Worm (Caenorhabditis elegans) whole organism, L4 larva: ENCODE results near the gene F42A10.5.

Source experiments
- F10B5.3 ChIP-seq: sonication (generic microtip); optimal IDR thresholded peaks from 2 replicates; lab custom pipeline; 2016; ENCODE audit warnings: mild to moderate bottlenecking, missing genetic modification characterization, missing compliant biosample characterization
- F26F4.8 ChIP-seq: fragments of 200-800 bp; sonication (Bioruptor generic); conservative IDR thresholded peaks from 2 replicates; pipeline ENCODE4 v1.3.6; 2022; ENCODE audit warnings: missing genetic modification characterization, missing compliant biosample characterization
- F44E2.7 ChIP-seq: fragments of 200-800 bp; sonication (Bioruptor generic); IDR thresholded peaks from 2 replicates; pipeline ENCODE4 v2.1.2; 2022; ENCODE audit warnings: missing genetic modification characterization, missing compliant biosample characterization
- F49E8.2 ChIP-seq: sonication (generic microtip); optimal IDR thresholded peaks from 2 replicates; lab custom pipeline; 2016; ENCODE audit warnings: missing compliant biosample characterization, mild to moderate bottlenecking, missing genetic modification characterization, borderline replicate concordance
- T26A8.4 ChIP-seq: fragments of 200-800 bp; sonication (Bioruptor generic); IDR thresholded peaks from 2 replicates; pipeline ENCODE4 v1.3.6; 2022; ENCODE audit warnings: missing genetic modification characterization, missing compliant biosample characterization
- Y105C5A.15 ChIP-seq: fragments of 200-800 bp; sonication (Bioruptor generic); IDR thresholded peaks from 2 replicates; pipeline ENCODE4 v1.3.6; 2022; ENCODE audit warnings: missing genetic modification characterization, missing compliant biosample characterization
- Y48G9A.11 ChIP-seq: fragments of 200-800 bp; sonication (Bioruptor generic); IDR thresholded peaks from 2 replicates; pipeline ENCODE4 v1.3.6; 2022; ENCODE audit warnings: missing genetic modification reagents, missing genetic modification characterization, missing compliant biosample characterization
- Y75B8A.6 ChIP-seq: fragments of 200-800 bp; sonication (Bioruptor generic); IDR thresholded peaks from 2 replicates; pipeline ENCODE4 v1.3.6; 2022; ENCODE audit warnings: missing genetic modification reagents, missing genetic modification characterization, missing compliant biosample characterization
- ama-1 ChIP-seq: fragments of 150-350 bp; optimal IDR thresholded peaks from 2 replicates; lab custom pipeline; 2014; ENCODE audit warnings: inconsistent platforms, mixed read lengths
- arid-1 ChIP-seq: fragments of 200-800 bp; sonication (Bioruptor generic); conservative IDR thresholded peaks from 2 replicates; pipeline ENCODE4 v1.3.6; 2022; ENCODE audit warnings: missing genetic modification reagents, missing genetic modification characterization, missing compliant biosample characterization
- ceh-20 ChIP-seq: fragments of 200-800 bp; sonication (Bioruptor generic); IDR thresholded peaks from 2 replicates; pipeline ENCODE4 v1.3.6; 2022; ENCODE audit warnings: missing genetic modification reagents, missing genetic modification characterization, missing compliant biosample characterization
- ceh-44 ChIP-seq: fragments of 200-800 bp; sonication (Bioruptor generic); IDR thresholded peaks from 2 replicates; pipeline ENCODE4 v1.3.6; 2022; ENCODE audit warnings: missing genetic modification reagents, missing genetic modification characterization, missing compliant biosample characterization
- ceh-62 ChIP-seq: sonication (generic microtip); optimal IDR thresholded peaks from 2 replicates; lab custom pipeline; 2017; ENCODE audit warnings: missing biosample characterization, missing genetic modification characterization
- ceh-82 ChIP-seq: sonication (generic microtip); optimal IDR thresholded peaks from 2 replicates; lab custom pipeline; 2017; ENCODE audit warnings: missing biosample characterization, missing genetic modification characterization
- ces-1 ChIP-seq: fragments of 150-350 bp; sonication (generic microtip); optimal IDR thresholded peaks from 4 replicates; lab custom pipeline; 2014; ENCODE audit warnings: missing biosample characterization, missing genetic modification reagents, missing genetic modification characterization
- ctbp-1 ChIP-seq: fragments of 200-800 bp; sonication (Bioruptor generic); IDR thresholded peaks from 2 replicates; pipeline ENCODE4 v1.3.6; 2022; ENCODE audit warnings: missing genetic modification reagents, missing genetic modification characterization, missing compliant biosample characterization
- daf-12 ChIP-seq: fragments of 150-350 bp; optimal IDR thresholded peaks from 2 replicates; lab custom pipeline; 2014; ENCODE audit warnings: missing biosample characterization, missing genetic modification reagents, missing genetic modification characterization
- daf-16 ChIP-seq, 3 experiments: sonication (generic microtip); optimal IDR thresholded peaks; 2 replicates each; lab custom pipeline; 2016 to 2017; ENCODE audit warnings: missing genetic modification characterization in 3 of 3, missing genetic modification reagents in 3 of 3, mild to moderate bottlenecking in 2 of 3, missing compliant biosample characterization in 2 of 3, missing biosample characterization in 1 of 3, moderate library complexity in 1 of 3
- daf-8 ChIP-seq: fragments of 200-800 bp; sonication (Bioruptor generic); IDR thresholded peaks from 2 replicates; pipeline ENCODE4 v1.3.6; 2022; ENCODE audit warnings: missing genetic modification characterization, missing compliant biosample characterization
- dmd-6 ChIP-seq: fragments of 200-800 bp; sonication (Bioruptor generic); IDR thresholded peaks from 2 replicates; pipeline ENCODE4 v1.3.6; 2022; ENCODE audit warnings: missing genetic modification reagents, missing genetic modification characterization, missing compliant biosample characterization
- fos-1 ChIP-seq: fragments of 150-350 bp; optimal IDR thresholded peaks from 2 replicates; lab custom pipeline; 2014; ENCODE audit warnings: missing biosample characterization, missing genetic modification characterization
- hmg-1.1 ChIP-seq: fragments of 200-800 bp; sonication (Bioruptor generic); IDR thresholded peaks from 2 replicates; pipeline ENCODE4 v1.3.6; 2022; ENCODE audit warnings: missing genetic modification reagents, missing genetic modification characterization, missing compliant biosample characterization
- lim-7 ChIP-seq: fragments of 200-800 bp; sonication (Bioruptor generic); IDR thresholded peaks from 2 replicates; pipeline ENCODE4 v1.3.6; 2022; ENCODE audit warnings: missing genetic modification characterization, missing compliant biosample characterization
- lin-38 ChIP-seq: fragments of 200-800 bp; sonication (Bioruptor generic); IDR thresholded peaks from 2 replicates; pipeline ENCODE4 v1.3.6; 2022; ENCODE audit warnings: missing genetic modification reagents, missing genetic modification characterization, missing compliant biosample characterization
- lin-39 ChIP-seq: fragments of 150-350 bp; optimal IDR thresholded peaks from 2 replicates; lab custom pipeline; 2014; ENCODE audit warnings: missing biosample characterization, missing genetic modification reagents, missing genetic modification characterization
- madf-5 ChIP-seq, 2 experiments: fragments of 200-800 bp; sonication (Bioruptor generic); IDR thresholded peaks; 2 replicates each; pipeline ENCODE4 v1.3.6; 2022; ENCODE audit warnings: missing compliant biosample characterization in 2 of 2, missing genetic modification characterization in 2 of 2
- madf-9 ChIP-seq: fragments of 200-800 bp; sonication (Bioruptor generic); conservative IDR thresholded peaks from 2 replicates; pipeline ENCODE4 v1.3.6; 2022; ENCODE audit warnings: missing genetic modification reagents, missing genetic modification characterization, missing compliant biosample characterization
- mdl-1 ChIP-seq, 2 experiments: fragments of 150-350 bp in 1 of 2; sonication (generic microtip) in 1 of 2; optimal IDR thresholded peaks; 2 replicates each; lab custom pipeline; 2014 to 2017; ENCODE audit warnings: missing biosample characterization in 2 of 2, missing genetic modification characterization in 2 of 2
- mxl-2 ChIP-seq: fragments of 200-800 bp; sonication (Bioruptor generic); conservative IDR thresholded peaks from 2 replicates; pipeline ENCODE4 v1.3.6; 2022; ENCODE audit warnings: missing genetic modification reagents, missing genetic modification characterization, missing compliant biosample characterization
- nhr-102 ChIP-seq: sonication (generic microtip); optimal IDR thresholded peaks from 2 replicates; lab custom pipeline; 2016; ENCODE audit warnings: mild to moderate bottlenecking, missing genetic modification characterization, moderate library complexity, missing compliant biosample characterization
- nhr-11 ChIP-seq: fragments of 150-350 bp; optimal IDR thresholded peaks from 2 replicates; lab custom pipeline; 2014; ENCODE audit warnings: missing biosample characterization, missing genetic modification characterization
- nhr-237 ChIP-seq: sonication (generic microtip); optimal IDR thresholded peaks from 2 replicates; lab custom pipeline; 2017; ENCODE audit warnings: missing biosample characterization, missing genetic modification characterization
- nhr-25 ChIP-seq: sonication (generic microtip); optimal IDR thresholded peaks from 2 replicates; lab custom pipeline; 2017; ENCODE audit warnings: missing genetic modification characterization, mild to moderate bottlenecking, missing compliant biosample characterization, antibody characterized with exemption, moderate library complexity, borderline replicate concordance; ENCODE audit not compliant: insufficient read depth
- nhr-28 ChIP-seq: fragments of 150-350 bp; optimal IDR thresholded peaks from 2 replicates; lab custom pipeline; 2014; ENCODE audit warnings: missing biosample characterization, missing genetic modification characterization
- nhr-42 ChIP-seq: fragments of 200-800 bp; sonication (Bioruptor generic); IDR thresholded peaks from 2 replicates; pipeline ENCODE4 v1.3.6; 2022; ENCODE audit warnings: missing genetic modification characterization, missing compliant biosample characterization
- nhr-77 ChIP-seq: fragments of 150-350 bp; optimal IDR thresholded peaks from 2 replicates; lab custom pipeline; 2014; ENCODE audit warnings: missing biosample characterization, missing genetic modification characterization
- php-3 ChIP-seq: fragments of 200-800 bp; sonication (Bioruptor generic); IDR thresholded peaks from 2 replicates; pipeline ENCODE4 v1.3.6; 2022; ENCODE audit warnings: missing genetic modification reagents, missing genetic modification characterization, missing compliant biosample characterization
- rbr-2 ChIP-seq: sonication (generic microtip); optimal IDR thresholded peaks from 2 replicates; lab custom pipeline; 2016; ENCODE audit warnings: missing genotype, missing genetic modification characterization, missing compliant biosample characterization
- spr-1 ChIP-seq: sonication (generic microtip); optimal IDR thresholded peaks from 2 replicates; lab custom pipeline; 2016; ENCODE audit warnings: mild to moderate bottlenecking, missing genetic modification characterization, missing compliant biosample characterization
- tag-97 ChIP-seq: fragments of 200-800 bp; sonication (Bioruptor generic); IDR thresholded peaks from 2 replicates; pipeline ENCODE4 v1.3.6; 2022; ENCODE audit warnings: missing genetic modification characterization, missing compliant biosample characterization
- unc-130 ChIP-seq: sonication (generic microtip); optimal IDR thresholded peaks from 2 replicates; lab custom pipeline; 2016; ENCODE audit warnings: missing genetic modification reagents, missing genetic modification characterization, missing compliant biosample characterization
- unc-62 ChIP-seq, 3 experiments: fragments of 150-350 bp in 1 of 3; sonication (generic microtip); optimal IDR thresholded peaks in 2 of 3; peaks in 1 of 3; 1 replicate in 1 of 3; 2 replicates in 2 of 3; lab custom pipeline; 2014 to 2017; ENCODE audit warnings: missing biosample characterization in 3 of 3, missing genetic modification characterization in 3 of 3, missing genetic modification reagents in 3 of 3, missing genotype in 1 of 3
- zag-1 ChIP-seq: fragments of 150-350 bp; optimal IDR thresholded peaks from 2 replicates; lab custom pipeline; 2014; ENCODE audit warnings: missing biosample characterization, missing genetic modification characterization
- zfp-2 ChIP-seq: sonication (generic microtip); optimal IDR thresholded peaks from 2 replicates; lab custom pipeline; 2016; ENCODE audit warnings: mild to moderate bottlenecking, missing genetic modification characterization, missing compliant biosample characterization
- zfp-3 ChIP-seq: fragments of 200-800 bp; sonication (Bioruptor generic); conservative IDR thresholded peaks from 2 replicates; pipeline ENCODE4 v1.3.6; 2022; ENCODE audit warnings: missing genetic modification reagents, missing genetic modification characterization, missing compliant biosample characterization
- zip-11 ChIP-seq: fragments of 200-800 bp; sonication (Bioruptor generic); IDR thresholded peaks from 2 replicates; pipeline ENCODE4 v1.3.6; 2022; ENCODE audit warnings: missing genetic modification characterization, missing compliant biosample characterization
- ztf-11 ChIP-seq: fragments of 150-350 bp; optimal IDR thresholded peaks from 2 replicates; lab custom pipeline; 2014; ENCODE audit warnings: missing biosample characterization, missing genetic modification characterization

Gene F42A10.5

DNA sequence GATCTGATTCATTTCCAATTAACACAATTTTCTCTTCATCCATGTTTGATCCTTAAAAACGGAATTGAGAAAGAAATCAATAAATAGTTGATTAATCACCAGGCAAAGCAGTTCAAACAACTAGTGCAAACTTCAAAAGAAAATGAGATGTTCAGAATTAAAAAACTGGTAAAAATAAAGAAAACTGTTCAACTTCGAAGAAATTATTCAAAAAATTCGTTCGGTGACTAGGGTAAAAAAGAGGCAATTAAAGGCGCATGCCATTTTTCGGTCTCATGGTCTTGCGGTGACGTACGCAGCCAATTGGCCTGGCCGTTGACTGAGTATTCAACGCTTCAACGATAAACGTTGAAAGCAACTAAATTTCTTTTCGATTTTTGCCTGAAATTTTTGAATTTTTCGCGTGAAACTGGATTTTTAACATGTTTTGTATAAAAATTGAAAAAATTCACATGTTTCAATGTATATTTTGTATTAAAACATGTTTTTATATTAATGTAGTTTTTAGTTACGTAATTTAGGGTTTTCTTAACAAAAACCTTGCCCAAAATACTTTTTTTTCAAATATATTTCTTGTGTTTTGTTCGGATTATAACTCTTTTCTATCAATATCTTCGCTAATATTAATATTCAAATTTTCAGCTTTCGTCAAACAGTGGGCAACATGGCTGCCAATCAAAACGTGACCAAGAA is 33.0 kb upstream of the F42A10.5 start, which contains the start of the genes sna-3 and rps-3 (continued):
- TF ChIP-seq nhr-25 (peak; percentile 22), php-3 (GFP tag; lab: Robert Waterston, UW) (no peak), daf-12 (no peak), mdl-1 (tag; optimal IDR thresholded peaks at IDR 0.05; lab: Kevin White, UChicago) (peak in 1 of 2 experiments; percentile 68), ceh-20 (GFP tag; lab: Robert Waterston, UW) (no peak), rbr-2 (tag; lab: Kevin White, UChicago) (peak; percentile 70), hmg-1.1 (GFP tag; lab: Robert Waterston, UW) (peak; percentile 74), zag-1 (no peak), F10B5.3 (no peak), zip-11 (GFP tag; lab: Robert Waterston, UW) (no peak), Y75B8A.6 (GFP tag; lab: Robert Waterston, UW) (no peak), Y105C5A.15 (GFP tag; lab: Robert Waterston, UW) (no peak), unc-130 (peak; percentile 69), lin-39 (tag; lab: Kevin White, UChicago) (no peak), ceh-82 (tag; lab: Kevin White, UChicago) (no peak), mxl-2 (GFP tag; lab: Robert Waterston, UW) (no peak), ceh-44 (GFP tag; lab: Robert Waterston, UW) (peak; percentile 24; the same call in 1 of the 2 replicates), daf-8 (no peak), F26F4.8 (GFP tag; lab: Robert Waterston, UW) (no peak), F49E8.2 (tag; lab: Kevin White, UChicago) (no peak), ctbp-1 (no peak), arid-1 (GFP tag; lab: Robert Waterston, UW) (peak; percentile 73), nhr-102 (tag; lab: Kevin White, UChicago) (peak; percentile 20), zfp-2 (tag; lab: Kevin White, UChicago) (no peak), fos-1 (tag; lab: Kevin White, UChicago) (no peak), nhr-11 (tag; lab: Kevin White, UChicago) (peak; percentile 61), Y48G9A.11 (GFP tag; lab: Robert Waterston, UW) (no peak), nhr-77 (tag; lab: Kevin White, UChicago) (peak; percentile 91), ceh-62 (tag; lab: Kevin White, UChicago) (no peak), nhr-28 (peak; percentile 69), F44E2.7 (GFP tag; lab: Robert Waterston, UW) (no peak), dmd-6 (GFP tag; lab: Robert Waterston, UW) (peak; percentile 43), madf-9 (GFP tag; lab: Robert Waterston, UW) (no peak), zfp-3 (GFP tag; lab: Robert Waterston, UW) (no peak), nhr-42 (no peak), ces-1 (GFP tag; lab: Kevin White, UChicago) (no peak), madf-5 (GFP tag; IDR thresholded peaks at IDR 0.05; lab: Robert Waterston, UW) (no peak)

DNA sequence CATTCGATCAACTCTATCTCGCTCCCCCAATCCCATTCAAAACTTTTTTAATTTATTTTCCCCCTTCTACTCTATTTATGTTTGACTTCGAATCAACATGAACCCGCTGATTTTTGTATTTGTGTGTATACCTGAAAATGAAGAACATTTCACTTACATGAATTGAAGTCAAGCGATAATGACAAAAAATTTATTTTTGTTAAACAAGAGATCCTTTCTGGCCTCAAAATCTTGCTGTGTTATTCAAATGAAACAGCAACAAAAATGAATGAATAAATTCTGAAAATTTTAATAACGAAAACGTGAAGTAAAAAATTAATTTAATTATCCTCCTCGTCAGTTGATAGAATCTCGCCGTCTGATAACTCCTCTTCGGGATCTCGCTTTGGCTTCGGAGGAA is 29.2 kb upstream of the F42A10.5 start:
- peak; percentile 52 for TF ChIP-seq ama-1
- peak in 1 of 2 experiments; percentile 65 for TF ChIP-seq unc-62 (GFP tag; optimal IDR thresholded peaks at IDR 0.05 in 1 of 2; lab: Kevin White, UChicago)
- no peak for TF ChIP-seq unc-62 (tag; optimal IDR thresholded peaks at IDR 0.05; lab: Kevin White, UChicago)
- TF ChIP-seq ztf-11 (tag; lab: Kevin White, UChicago) = no peak
- peak; percentile 24 for TF ChIP-seq F49E8.2 (tag; lab: Kevin White, UChicago)
- TF ChIP-seq lim-7 = no peak
- no peak for TF ChIP-seq tag-97 (GFP tag; lab: Robert Waterston, UW)
- peak; percentile 57 for TF ChIP-seq lin-38 (GFP tag; lab: Robert Waterston, UW)
- no peak for TF ChIP-seq spr-1 (tag; lab: Kevin White, UChicago)
- peak in 1 of 2 experiments; percentile 7 for TF ChIP-seq daf-16 (GFP tag; optimal IDR thresholded peaks at IDR 0.05; lab: Kevin White, UChicago)
- peak; percentile 0 for TF ChIP-seq daf-16 (tag; optimal IDR thresholded peaks at IDR 0.05; lab: Kevin White, UChicago)
- TF ChIP-seq T26A8.4 = no peak
- no peak for TF ChIP-seq nhr-237 (tag; lab: Kevin White, UChicago)
